Fruit fly (Drosophila melanogaster) Kc167 (cell line): ENCODE results near the gene Gr10b.

ENCODE experiments used
- Myc ChIP-seq: fragments of >200 bp; optimal IDR thresholded peaks from 2 replicates; lab custom pipeline; 2017; ENCODE audit warnings: missing external identifiers
- h ChIP-seq: fragments of >200 bp; optimal IDR thresholded peaks from 3 replicates; lab custom pipeline; 2018; ENCODE audit warnings: missing external identifiers
- insv ChIP-seq: fragments of >200 bp; optimal IDR thresholded peaks from 3 replicates; lab custom pipeline; 2018; ENCODE audit warnings: missing external identifiers
- ttk ChIP-seq: sonication (Bioruptor generic); optimal IDR thresholded peaks from 2 replicates; lab custom pipeline; 2017; ENCODE audit warnings: missing external identifiers

- no peak for TF ChIP-seq insv (lab: Kevin White, UChicago)
- no peak for TF ChIP-seq Myc (lab: Kevin White, UChicago)
- no peak for TF ChIP-seq h (lab: Kevin White, UChicago)
- no peak for TF ChIP-seq ttk
These were observed 41.4 kb downstream of the Gr10b start for dm6 chrX:11371613-11372012.
